Fruit fly (Drosophila melanogaster): ENCODE results near the gene Cp15.
A peak's percentile ranks its signal among the peaks of the same experiment; 100 is the strongest.

The Cp15 gene

DNA sequence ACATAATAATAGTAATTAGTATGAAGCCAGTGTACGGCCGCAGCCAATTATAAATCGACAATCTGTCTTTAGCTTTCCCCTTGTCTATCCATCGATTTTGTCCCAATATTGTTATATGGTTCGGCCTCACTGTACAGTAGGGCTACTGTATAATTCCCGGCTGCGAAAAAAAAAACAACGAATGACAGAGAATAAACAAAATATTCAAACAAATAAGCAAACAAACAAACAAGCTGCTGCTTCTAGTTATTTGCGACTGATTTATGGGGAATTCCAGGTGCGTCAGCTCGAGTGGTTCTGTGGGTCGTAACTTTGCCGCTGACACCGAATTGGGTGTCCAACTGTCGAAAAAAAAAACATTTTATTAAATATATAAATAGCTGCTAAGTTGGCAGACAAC lies 38.6 kb upstream of the Cp15 start (continued):
- TF ChIP-seq Dref (GFP tag; IDR thresholded peaks at IDR 0.05) (no peak), Neu2 (GFP tag; optimal IDR thresholded peaks at IDR 0.05; ENCODE audit: borderline replicate concordance) (no peak), Oli (tag; optimal IDR thresholded peaks at IDR 0.05) (no peak), Trl (optimal IDR thresholded peaks at IDR 0.05) (no peak), Trl (GFP tag; optimal IDR thresholded peaks at IDR 0.05) (peak; percentile 44), Opbp (GFP tag; IDR thresholded peaks at IDR 0.05; ENCODE audit: partially characterized antibody) (no peak), Pdp1 (GFP tag; optimal IDR thresholded peaks at IDR 0.05) (peak in 1 of 2 experiments; percentile 42), nerfin-1 (tag; optimal IDR thresholded peaks at IDR 0.05) (no peak), Mrtf (GFP tag; IDR thresholded peaks at IDR 0.05) (no peak), CG6654 (GFP tag; optimal IDR thresholded peaks at IDR 0.05) (no peak), CG7786 (GFP tag; optimal IDR thresholded peaks at IDR 0.05) (no peak), dysf (GFP tag; IDR thresholded peaks at IDR 0.05) (peak; percentile 17; the same call in 1 of the 3 replicates), Eip74EF (GFP tag; optimal IDR thresholded peaks at IDR 0.05) (no peak), bbx (GFP tag; IDR thresholded peaks at IDR 0.05; ENCODE audit: partially characterized antibody) (no peak), CG7745 (tag; optimal IDR thresholded peaks at IDR 0.05) (no peak), CG31224 (GFP tag; IDR thresholded peaks at IDR 0.05) (no peak), CG9876 (GFP tag; optimal IDR thresholded peaks at IDR 0.05) (no peak), unpg (GFP tag; optimal IDR thresholded peaks at IDR 0.05) (peak; percentile 50), rib (GFP tag; IDR thresholded peaks at IDR 0.05) (peak; percentile 40; the same call in 1 of the 2 replicates), TFAM (GFP tag; optimal IDR thresholded peaks at IDR 0.05) (no peak), CG6813 (GFP tag; optimal IDR thresholded peaks at IDR 0.05) (peak; percentile 76), scrt (GFP tag; optimal IDR thresholded peaks at IDR 0.05) (peak; percentile 6), CG6175 (GFP tag; IDR thresholded peaks at IDR 0.05) (no peak), sob (GFP tag; IDR thresholded peaks at IDR 0.05) (peak; percentile 71; the same call in 1 of the 2 replicates), CG18011 (GFP tag; optimal IDR thresholded peaks at IDR 0.05) (no peak), pan (optimal IDR thresholded peaks at IDR 0.05) (no peak), pan (GFP tag; optimal IDR thresholded peaks at IDR 0.05 in 1 of 2, IDR thresholded peaks at IDR 0.05 in 1 of 2) (no peak), Dfd (GFP tag; optimal IDR thresholded peaks at IDR 0.05) (no peak), CG12299 (tag; optimal IDR thresholded peaks at IDR 0.05) (no peak), stc (GFP tag; IDR thresholded peaks at IDR 0.05) (no peak), Hmx (GFP tag; optimal IDR thresholded peaks at IDR 0.05) (no peak), CG3995 (GFP tag; optimal IDR thresholded peaks at IDR 0.05) (no peak), CG12744 (GFP tag; optimal IDR thresholded peaks at IDR 0.05) (no peak), CG7987 (GFP tag; optimal IDR thresholded peaks at IDR 0.05) (peak; percentile 48), Fer1 (GFP tag; optimal IDR thresholded peaks at IDR 0.05) (peak; percentile 77), BEAF-32 (GFP tag; optimal IDR thresholded peaks at IDR 0.05) (no peak), otp (GFP tag; IDR thresholded peaks at IDR 0.05) (no peak), Dek (tag; optimal IDR thresholded peaks at IDR 0.05) (peak; percentile 2), CG11456 (GFP tag; IDR thresholded peaks at IDR 0.05) (peak; percentile 53; the same call in 1 of the 3 replicates), bab2 (GFP tag; optimal IDR thresholded peaks at IDR 0.05) (peak; percentile 45), CG6765 (GFP tag; optimal IDR thresholded peaks at IDR 0.05) (peak; percentile 20), CG17829 (tag; optimal IDR thresholded peaks at IDR 0.05) (no peak), lbe (GFP tag; optimal IDR thresholded peaks at IDR 0.05) (no peak), Nf-YB (GFP tag; optimal IDR thresholded peaks at IDR 0.05) (no peak), CG15269 (tag; optimal IDR thresholded peaks at IDR 0.05) (peak; percentile 21), gsb (GFP tag; IDR thresholded peaks at IDR 0.05) (peak; percentile 53), fd96Cb (tag; optimal IDR thresholded peaks at IDR 0.05) (no peak), Mad (GFP tag; optimal IDR thresholded peaks at IDR 0.05) (no peak), CG1529 (GFP tag; optimal IDR thresholded peaks at IDR 0.05) (no peak), ftz-f1 (GFP tag; optimal IDR thresholded peaks at IDR 0.05) (no peak), slbo (GFP tag; IDR thresholded peaks at IDR 0.05) (0 out of 2 replicates have a peak, but pooled peaks have one; percentile 7)

Measured in whole organism, embryonic.